Fruit fly (Drosophila melanogaster): ENCODE measurements around the gene Hrb87F.

The Hrb87F gene

dm6 chr3R:13705292-13705885 is 45.1 kb upstream of the Hrb87F start, which contains the start of gene Adgf-D (continued):
- TF ChIP-seq insv (GFP tag; optimal IDR thresholded peaks at IDR 0.05) (no peak), CG8388 (GFP tag; optimal IDR thresholded peaks at IDR 0.05) (no peak), PHDP (tag; optimal IDR thresholded peaks at IDR 0.05) (no peak), CG10274 (GFP tag; optimal IDR thresholded peaks at IDR 0.05) (peak; percentile 90), stwl (tag; optimal IDR thresholded peaks at IDR 0.05) (no peak), dysf (GFP tag; IDR thresholded peaks at IDR 0.05) (0 out of 3 replicates have a peak, but pooled peaks have one; percentile 21), NFAT (GFP tag; IDR thresholded peaks at IDR 0.05) (0 out of 2 replicates have a peak, but pooled peaks have one; percentile 17), CG9932 (GFP tag; IDR thresholded peaks at IDR 0.05) (no peak), salm (tag; optimal IDR thresholded peaks at IDR 0.05) (no peak), Eip74EF (GFP tag; optimal IDR thresholded peaks at IDR 0.05) (no peak), sens (GFP tag) (peak; percentile 69), odd (GFP tag; optimal IDR thresholded peaks at IDR 0.05) (no peak), Mrtf (GFP tag; IDR thresholded peaks at IDR 0.05) (no peak), Ets65A (GFP tag) (peak; percentile 92), sc (optimal IDR thresholded peaks at IDR 0.05) (no peak), sc (GFP tag; optimal IDR thresholded peaks at IDR 0.05) (no peak), CG13287 (GFP tag; IDR thresholded peaks at IDR 0.05; ENCODE audit: partially characterized antibody) (no peak), CG9609 (GFP tag; optimal IDR thresholded peaks at IDR 0.05) (no peak), ab (GFP tag; optimal IDR thresholded peaks at IDR 0.05) (no peak), Dbx (GFP tag; IDR thresholded peaks at IDR 0.05) (no peak), Camta (GFP tag; optimal IDR thresholded peaks at IDR 0.05) (no peak), Bdp1 (GFP tag; optimal IDR thresholded peaks at IDR 0.05) (no peak), chinmo (GFP tag; IDR thresholded peaks at IDR 0.05; ENCODE audit: partially characterized antibody) (0 out of 4 replicates have a peak, but pooled peaks have one; percentile 48), vfl (GFP tag; optimal IDR thresholded peaks at IDR 0.05) (no peak), Dip3 (GFP tag; optimal IDR thresholded peaks at IDR 0.05) (no peak), D19A (tag; optimal IDR thresholded peaks at IDR 0.05) (no peak), ftz-f1 (GFP tag; optimal IDR thresholded peaks at IDR 0.05) (no peak), stc (GFP tag; IDR thresholded peaks at IDR 0.05) (no peak), Blimp-1 (GFP tag; optimal IDR thresholded peaks at IDR 0.05) (no peak), tna (GFP tag; IDR thresholded peaks at IDR 0.05; ENCODE audit: partially characterized antibody) (no peak), jing (GFP tag; optimal IDR thresholded peaks at IDR 0.05) (no peak), CG8478 (optimal IDR thresholded peaks at IDR 0.05) (no peak), lola (GFP tag; optimal IDR thresholded peaks at IDR 0.05) (no peak), CG14050 (GFP tag; IDR thresholded peaks at IDR 0.05) (no peak), Stat92E (GFP tag; optimal IDR thresholded peaks at IDR 0.05) (no peak), pum (GFP tag; optimal IDR thresholded peaks at IDR 0.05) (no peak), Vsx1 (GFP tag; optimal IDR thresholded peaks at IDR 0.05) (no peak), CG17385 (GFP tag; optimal IDR thresholded peaks at IDR 0.05) (no peak), CG7928 (GFP tag; optimal IDR thresholded peaks at IDR 0.05) (no peak), Med (GFP tag) (peak; percentile 10), BtbVII (GFP tag; optimal IDR thresholded peaks at IDR 0.05) (no peak), Atf6 (GFP tag; IDR thresholded peaks at IDR 0.05) (no peak), Oli (tag; optimal IDR thresholded peaks at IDR 0.05) (no peak), CG32532 (GFP tag; IDR thresholded peaks at IDR 0.05) (no peak), ATbp (GFP tag; optimal IDR thresholded peaks at IDR 0.05) (no peak), trh (GFP tag; optimal IDR thresholded peaks at IDR 0.05) (no peak), wek (GFP tag; optimal IDR thresholded peaks at IDR 0.05) (no peak), CkIIα-i1 (GFP tag; IDR thresholded peaks at IDR 0.05) (no peak), CG13424 (tag; optimal IDR thresholded peaks at IDR 0.05) (no peak), CG5245 (GFP tag; optimal IDR thresholded peaks at IDR 0.05) (no peak), tx (GFP tag; optimal IDR thresholded peaks at IDR 0.05) (no peak)
